Worm (Caenorhabditis elegans) whole organism, young adult: ENCODE measurements around the gene dpf-7.

Source experiments
- F33H1.4 ChIP-seq: fragments of 200-800 bp; sonication (Bioruptor generic); IDR thresholded peaks from 2 replicates; pipeline ENCODE4 v1.3.6; 2022; ENCODE audit warnings: missing genetic modification reagents, missing genetic modification characterization, missing compliant biosample characterization
- F55B11.4 ChIP-seq: sonication (generic microtip); optimal IDR thresholded peaks from 2 replicates; lab custom pipeline; 2016; ENCODE audit warnings: missing compliant biosample characterization, missing genetic modification characterization, borderline replicate concordance; ENCODE audit not compliant: insufficient read depth
- ama-1 ChIP-seq, 3 experiments: fragments of 150-350 bp in 1 of 3; sonication (generic microtip) in 2 of 3; optimal IDR thresholded peaks; 2 replicates each; lab custom pipeline; 2014 to 2018; ENCODE audit warnings: missing biosample characterization in 2 of 3, missing genetic modification characterization in 2 of 3, missing genetic modification reagents in 2 of 3
- cebp-2 ChIP-seq: fragments of 200-800 bp; sonication (Bioruptor generic); IDR thresholded peaks from 2 replicates; pipeline ENCODE4 v1.3.6; 2022; ENCODE audit warnings: missing genetic modification characterization, missing compliant biosample characterization
- mes-4 ChIP-seq: sonication (generic microtip); optimal IDR thresholded peaks from 2 replicates; lab custom pipeline; 2016; ENCODE audit warnings: missing genotype, missing genetic modification characterization, missing compliant biosample characterization

DNA sequence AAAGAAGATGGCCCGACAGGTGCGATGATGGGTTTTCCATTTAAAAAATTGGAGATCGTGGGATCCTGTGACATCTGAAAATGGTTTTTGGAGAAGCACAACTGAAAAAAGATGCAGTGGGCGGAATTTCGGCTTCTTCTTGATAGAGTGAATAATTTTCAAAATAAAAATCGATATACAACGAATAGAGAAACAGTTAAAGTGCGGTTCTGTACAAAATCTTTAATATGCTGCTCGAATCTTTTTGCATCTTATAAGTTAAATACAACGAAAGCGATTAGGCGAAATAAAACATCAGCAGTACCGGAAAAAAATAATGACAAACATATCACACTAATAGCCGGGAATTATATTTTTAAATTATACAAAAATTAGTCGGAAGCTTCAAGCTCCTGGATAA is 4.8 kb upstream of the dpf-7 start, which contains the start of gene H06H21.11:
- TF ChIP-seq F33H1.4 (GFP tag; lab: Robert Waterston, UW) (no peak), F55B11.4 (no peak), ama-1 (optimal IDR thresholded peaks at IDR 0.05; lab: Kevin White, UChicago) (no peak), ama-1 (GFP tag; optimal IDR thresholded peaks at IDR 0.05; lab: Kevin White, UChicago) (no peak), mes-4 (tag; lab: Kevin White, UChicago) (no peak), cebp-2 (GFP tag; lab: Robert Waterston, UW) (no peak)
